Fruit fly (Drosophila melanogaster): ENCODE results near the gene Doc2.

DNA sequence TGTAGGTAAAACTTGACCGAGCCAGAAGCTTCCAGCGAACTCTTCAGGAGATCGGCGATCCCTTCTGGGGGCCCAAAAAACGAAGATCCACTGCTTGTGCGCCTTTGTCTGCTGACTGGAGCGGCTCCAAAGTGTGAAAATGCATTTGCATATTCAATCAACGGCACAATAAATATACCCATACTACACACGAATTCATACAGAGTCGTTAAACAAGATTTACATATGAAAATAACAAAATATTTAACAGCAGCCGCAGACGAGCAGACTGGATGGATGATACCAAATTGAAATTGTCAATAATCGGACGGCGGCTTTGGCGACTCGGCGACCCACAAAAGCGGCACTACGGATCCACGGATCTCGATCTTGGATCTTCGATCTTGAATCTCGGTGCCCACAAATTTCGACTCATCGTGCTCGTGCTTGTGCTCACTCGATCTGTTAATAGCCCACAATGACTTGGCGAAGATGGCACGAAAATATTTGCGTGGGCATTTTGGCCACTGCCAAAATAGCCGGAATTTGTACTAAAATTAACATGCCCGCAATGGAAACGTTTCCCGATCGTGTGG lies 8.2 kb upstream of the Doc2 start:
- TF ChIP-seq Sin3A (optimal IDR thresholded peaks at IDR 0.05): no peak
- no peak for TF ChIP-seq h (optimal IDR thresholded peaks at IDR 0.05)
- no peak for TF ChIP-seq Myc (optimal IDR thresholded peaks at IDR 0.05)
- TF ChIP-seq psq (optimal IDR thresholded peaks at IDR 0.05): no peak
- TF ChIP-seq insv (optimal IDR thresholded peaks at IDR 0.05): no peak
- no peak for TF ChIP-seq ttk (optimal IDR thresholded peaks at IDR 0.05)
